Worm (Caenorhabditis elegans) whole organism, L4 larva: ENCODE data around the gene pitp-1.

Source experiments
- D1046.2 ChIP-seq: fragments of 200-800 bp; sonication (Bioruptor generic); IDR thresholded peaks from 2 replicates; pipeline ENCODE4 v1.3.6; 2022; ENCODE audit warnings: missing genetic modification characterization, missing compliant biosample characterization
- F26F4.8 ChIP-seq: fragments of 200-800 bp; sonication (Bioruptor generic); conservative IDR thresholded peaks from 2 replicates; pipeline ENCODE4 v1.3.6; 2022; ENCODE audit warnings: missing genetic modification characterization, missing compliant biosample characterization
- F44E2.7 ChIP-seq: fragments of 200-800 bp; sonication (Bioruptor generic); IDR thresholded peaks from 2 replicates; pipeline ENCODE4 v2.1.2; 2022; ENCODE audit warnings: missing genetic modification characterization, missing compliant biosample characterization
- F49E8.2 ChIP-seq: sonication (generic microtip); optimal IDR thresholded peaks from 2 replicates; lab custom pipeline; 2016; ENCODE audit warnings: missing compliant biosample characterization, mild to moderate bottlenecking, missing genetic modification characterization, borderline replicate concordance
- R02D3.7 ChIP-seq: fragments of 150-350 bp; sonication (generic microtip); optimal IDR thresholded peaks from 3 replicates; lab custom pipeline; 2014; ENCODE audit warnings: missing biosample characterization, missing genetic modification characterization
- T20F7.1 ChIP-seq: fragments of 200-800 bp; sonication (Bioruptor generic); optimal IDR thresholded peaks from 2 replicates; lab custom pipeline; 2018; ENCODE audit warnings: mild to moderate bottlenecking, missing genetic modification characterization, missing compliant biosample characterization
- T26A8.4 ChIP-seq: fragments of 200-800 bp; sonication (Bioruptor generic); IDR thresholded peaks from 2 replicates; pipeline ENCODE4 v1.3.6; 2022; ENCODE audit warnings: missing genetic modification characterization, missing compliant biosample characterization
- Y5F2A.4 ChIP-seq: fragments of 200-800 bp; sonication (Bioruptor generic); optimal IDR thresholded peaks from 2 replicates; lab custom pipeline; 2018; ENCODE audit warnings: mild to moderate bottlenecking, missing genetic modification characterization, missing compliant biosample characterization
- ZK337.2 ChIP-seq: fragments of 200-800 bp; sonication (Bioruptor generic); IDR thresholded peaks from 2 replicates; pipeline ENCODE4 v1.3.6; 2022; ENCODE audit warnings: missing genetic modification reagents, missing genetic modification characterization, missing compliant biosample characterization
- ZK546.5 ChIP-seq, 2 experiments: sonication (generic microtip); optimal IDR thresholded peaks; 2 replicates each; lab custom pipeline; 2017; ENCODE audit warnings: missing biosample characterization in 2 of 2, missing genetic modification characterization in 2 of 2
- aha-1 ChIP-seq: fragments of 150-350 bp; peaks from one replicate; lab custom pipeline; 2014; ENCODE audit warnings: missing biosample characterization, missing genetic modification characterization
- attf-4 ChIP-seq: sonication (generic microtip); optimal IDR thresholded peaks from 3 replicates; lab custom pipeline; 2017; ENCODE audit warnings: missing biosample characterization, missing genetic modification characterization
- ceh-20 ChIP-seq: fragments of 200-800 bp; sonication (Bioruptor generic); IDR thresholded peaks from 2 replicates; pipeline ENCODE4 v1.3.6; 2022; ENCODE audit warnings: missing genetic modification reagents, missing genetic modification characterization, missing compliant biosample characterization
- ceh-28 ChIP-seq: fragments of 150-350 bp; optimal IDR thresholded peaks from 2 replicates; lab custom pipeline; 2014; ENCODE audit warnings: missing biosample characterization, missing genetic modification reagents, missing genetic modification characterization
- ceh-32 ChIP-seq: sonication (generic microtip); optimal IDR thresholded peaks from 2 replicates; lab custom pipeline; 2016; ENCODE audit warnings: mild to moderate bottlenecking, missing genetic modification characterization, missing compliant biosample characterization; ENCODE audit not compliant: poor library complexity
- ceh-44 ChIP-seq: fragments of 200-800 bp; sonication (Bioruptor generic); IDR thresholded peaks from 2 replicates; pipeline ENCODE4 v1.3.6; 2022; ENCODE audit warnings: missing genetic modification reagents, missing genetic modification characterization, missing compliant biosample characterization
- ceh-62 ChIP-seq: sonication (generic microtip); optimal IDR thresholded peaks from 2 replicates; lab custom pipeline; 2017; ENCODE audit warnings: missing biosample characterization, missing genetic modification characterization
- cey-2 ChIP-seq: sonication (generic microtip); optimal IDR thresholded peaks from 3 replicates; lab custom pipeline; 2017; ENCODE audit warnings: missing genetic modification characterization, mild to moderate bottlenecking, missing compliant biosample characterization, antibody characterized with exemption, borderline replicate concordance; ENCODE audit not compliant: insufficient read depth
- daf-12 ChIP-seq: fragments of 150-350 bp; optimal IDR thresholded peaks from 2 replicates; lab custom pipeline; 2014; ENCODE audit warnings: missing biosample characterization, missing genetic modification reagents, missing genetic modification characterization
- daf-16 ChIP-seq, 3 experiments: sonication (generic microtip); optimal IDR thresholded peaks; 2 replicates each; lab custom pipeline; 2016 to 2017; ENCODE audit warnings: missing genetic modification characterization in 3 of 3, missing genetic modification reagents in 3 of 3, mild to moderate bottlenecking in 2 of 3, missing compliant biosample characterization in 2 of 3, missing biosample characterization in 1 of 3, moderate library complexity in 1 of 3
- daf-8 ChIP-seq: fragments of 200-800 bp; sonication (Bioruptor generic); IDR thresholded peaks from 2 replicates; pipeline ENCODE4 v1.3.6; 2022; ENCODE audit warnings: missing genetic modification characterization, missing compliant biosample characterization
- dmd-6 ChIP-seq: fragments of 200-800 bp; sonication (Bioruptor generic); IDR thresholded peaks from 2 replicates; pipeline ENCODE4 v1.3.6; 2022; ENCODE audit warnings: missing genetic modification reagents, missing genetic modification characterization, missing compliant biosample characterization
- dve-1 ChIP-seq: sonication (generic microtip); optimal IDR thresholded peaks from 2 replicates; lab custom pipeline; 2017; ENCODE audit warnings: antibody characterized with exemption, mild to moderate bottlenecking, missing genetic modification characterization, missing compliant biosample characterization; ENCODE audit not compliant: insufficient read depth
- egl-27 ChIP-seq: sonication (generic microtip); optimal IDR thresholded peaks from 3 replicates; lab custom pipeline; 2017; ENCODE audit warnings: missing biosample characterization, missing genetic modification reagents, missing genetic modification characterization
- gei-8 ChIP-seq: fragments of 200-800 bp; sonication (Bioruptor generic); optimal IDR thresholded peaks from 2 replicates; lab custom pipeline; 2018; ENCODE audit warnings: mild to moderate bottlenecking, missing genetic modification characterization, missing compliant biosample characterization
- hif-1 ChIP-seq, 2 experiments: sonication (generic microtip); optimal IDR thresholded peaks; 2 replicates each; lab custom pipeline; 2016 to 2017; ENCODE audit warnings: missing compliant biosample characterization in 2 of 2, missing genetic modification characterization in 2 of 2, missing genetic modification reagents in 2 of 2, missing genotype in 2 of 2, mild to moderate bottlenecking in 1 of 2
- hlh-11 ChIP-seq: fragments of 200-800 bp; sonication (Bioruptor generic); optimal IDR thresholded peaks from 2 replicates; lab custom pipeline; 2018; ENCODE audit warnings: mild to moderate bottlenecking, missing genetic modification characterization, missing compliant biosample characterization
- jun-1 ChIP-seq: fragments of 150-350 bp; optimal IDR thresholded peaks from 2 replicates; lab custom pipeline; 2014; ENCODE audit warnings: missing biosample characterization, missing genetic modification reagents, missing genetic modification characterization
- lin-15B ChIP-seq: fragments of 150-350 bp; sonication (generic microtip); optimal IDR thresholded peaks from 3 replicates; lab custom pipeline; 2014; ENCODE audit warnings: missing biosample characterization, missing genetic modification characterization
- lir-3 ChIP-seq: sonication (generic microtip); optimal IDR thresholded peaks from 2 replicates; lab custom pipeline; 2016; ENCODE audit warnings: mild to moderate bottlenecking, missing genetic modification characterization, missing compliant biosample characterization
- lsy-2 ChIP-seq, 2 experiments: fragments of 150-350 bp in 1 of 2; sonication (generic microtip) in 1 of 2; optimal IDR thresholded peaks; 2 replicates each; lab custom pipeline; 2014 to 2017; ENCODE audit warnings: missing biosample characterization in 2 of 2, missing genetic modification characterization in 2 of 2
- madf-9 ChIP-seq: fragments of 200-800 bp; sonication (Bioruptor generic); conservative IDR thresholded peaks from 2 replicates; pipeline ENCODE4 v1.3.6; 2022; ENCODE audit warnings: missing genetic modification reagents, missing genetic modification characterization, missing compliant biosample characterization
- mdt-29 ChIP-seq: fragments of 200-800 bp; sonication (Bioruptor generic); IDR thresholded peaks from 2 replicates; pipeline ENCODE4 v1.3.6; 2022; ENCODE audit warnings: missing genetic modification reagents, missing genetic modification characterization, missing compliant biosample characterization
- mxl-2 ChIP-seq: fragments of 200-800 bp; sonication (Bioruptor generic); conservative IDR thresholded peaks from 2 replicates; pipeline ENCODE4 v1.3.6; 2022; ENCODE audit warnings: missing genetic modification reagents, missing genetic modification characterization, missing compliant biosample characterization
- mxl-3 ChIP-seq: fragments of 200-800 bp; sonication (Bioruptor generic); optimal IDR thresholded peaks from 2 replicates; lab custom pipeline; 2018; ENCODE audit warnings: mild to moderate bottlenecking, missing genetic modification characterization, missing compliant biosample characterization
- nhr-237 ChIP-seq: sonication (generic microtip); optimal IDR thresholded peaks from 2 replicates; lab custom pipeline; 2017; ENCODE audit warnings: missing biosample characterization, missing genetic modification characterization
- nhr-28 ChIP-seq: fragments of 150-350 bp; optimal IDR thresholded peaks from 2 replicates; lab custom pipeline; 2014; ENCODE audit warnings: missing biosample characterization, missing genetic modification characterization
- nhr-42 ChIP-seq: fragments of 200-800 bp; sonication (Bioruptor generic); IDR thresholded peaks from 2 replicates; pipeline ENCODE4 v1.3.6; 2022; ENCODE audit warnings: missing genetic modification characterization, missing compliant biosample characterization
- nhr-6 ChIP-seq: fragments of 150-350 bp; optimal IDR thresholded peaks from 2 replicates; lab custom pipeline; 2014; ENCODE audit warnings: missing biosample characterization, missing genetic modification characterization
- pha-4 ChIP-seq, 2 experiments: fragments of 150-350 bp in 1 of 2; fragments of 200-800 bp in 1 of 2; sonication (Bioruptor generic) in 1 of 2; IDR thresholded peaks in 1 of 2; optimal IDR thresholded peaks in 1 of 2; 2 replicates each; pipeline versions ENCODE4 v1.3.6 to Lab custom; 2014 to 2022; ENCODE audit warnings: missing genetic modification characterization in 2 of 2, missing genetic modification reagents in 2 of 2, missing biosample characterization in 1 of 2, missing compliant biosample characterization in 1 of 2
- php-3 ChIP-seq: fragments of 200-800 bp; sonication (Bioruptor generic); IDR thresholded peaks from 2 replicates; pipeline ENCODE4 v1.3.6; 2022; ENCODE audit warnings: missing genetic modification reagents, missing genetic modification characterization, missing compliant biosample characterization
- pqm-1 ChIP-seq: sonication (generic microtip); optimal IDR thresholded peaks from 2 replicates; lab custom pipeline; 2017; ENCODE audit warnings: missing biosample characterization, missing genetic modification characterization
- set-16 ChIP-seq: fragments of 200-800 bp; sonication (Bioruptor generic); IDR thresholded peaks from 2 replicates; pipeline ENCODE4 v1.3.6; 2022; ENCODE audit warnings: missing genetic modification reagents, missing genetic modification characterization, missing compliant biosample characterization
- tra-1 ChIP-seq: fragments of 200-800 bp; sonication (Bioruptor generic); IDR thresholded peaks from 2 replicates; pipeline ENCODE4 v1.3.6; 2022; ENCODE audit warnings: missing genetic modification reagents, missing genetic modification characterization, missing compliant biosample characterization
- unc-130 ChIP-seq: sonication (generic microtip); optimal IDR thresholded peaks from 2 replicates; lab custom pipeline; 2016; ENCODE audit warnings: missing genetic modification reagents, missing genetic modification characterization, missing compliant biosample characterization
- zfp-3 ChIP-seq: fragments of 200-800 bp; sonication (Bioruptor generic); conservative IDR thresholded peaks from 2 replicates; pipeline ENCODE4 v1.3.6; 2022; ENCODE audit warnings: missing genetic modification reagents, missing genetic modification characterization, missing compliant biosample characterization
- ztf-11 ChIP-seq: fragments of 150-350 bp; optimal IDR thresholded peaks from 2 replicates; lab custom pipeline; 2014; ENCODE audit warnings: missing biosample characterization, missing genetic modification characterization

The pitp-1 gene

ce11 chrIII:3475014-3475413, 54.6 kb downstream of the pitp-1 start:
- peak; percentile 58 for TF ChIP-seq pqm-1 (tag; lab: Kevin White, UChicago)
- TF ChIP-seq R02D3.7 (tag; lab: Kevin White, UChicago), result no peak
- peak; percentile 64 for TF ChIP-seq dve-1 (tag; lab: Kevin White, UChicago)
- TF ChIP-seq hlh-11 (tag; lab: Kevin White, UChicago), result peak; percentile 2
- 0 out of 2 replicates have a peak, but pooled peaks have one; percentile 7 for TF ChIP-seq tra-1 (GFP tag; lab: Robert Waterston, UW)
- TF ChIP-seq dmd-6 (GFP tag; lab: Robert Waterston, UW), result peak; percentile 52; the same call in 1 of the 2 replicates
- TF ChIP-seq mxl-2, result no peak
- TF ChIP-seq nhr-28, result peak; percentile 60
- TF ChIP-seq php-3 (GFP tag; lab: Robert Waterston, UW), result peak; percentile 60; the same call in 1 of the 2 replicates
- no peak for TF ChIP-seq daf-16 (GFP tag; optimal IDR thresholded peaks at IDR 0.05; lab: Kevin White, UChicago)
- peak; percentile 19 for TF ChIP-seq daf-16 (tag; optimal IDR thresholded peaks at IDR 0.05; lab: Kevin White, UChicago)

ce11 chrIII:3471403-3472053, 58.1 kb downstream of the pitp-1 start, which contains the start of gene rsu-1:
TSS of gene rsu-1 (plus strand) at chrIII:3472003.
- TF ChIP-seq hif-1 (tag; optimal IDR thresholded peaks at IDR 0.05; lab: Kevin White, UChicago) (peak in 1 of 2 experiments; percentile 3), nhr-42 (GFP tag; lab: Robert Waterston, UW) (no peak), T26A8.4 (GFP tag; lab: Robert Waterston, UW) (peak; percentile 47), F26F4.8 (GFP tag; lab: Robert Waterston, UW) (no peak), jun-1 (no peak), pha-4 (GFP tag; IDR thresholded peaks at IDR 0.05; lab: Robert Waterston, UW) (no peak), pha-4 (tag; optimal IDR thresholded peaks at IDR 0.05; lab: Kevin White, UChicago) (peak; percentile 41), set-16 (GFP tag; lab: Robert Waterston, UW) (no peak), F49E8.2 (tag; lab: Kevin White, UChicago) (no peak), zfp-3 (GFP tag; lab: Robert Waterston, UW) (no peak), mdt-29 (GFP tag; lab: Robert Waterston, UW) (no peak), tra-1 (GFP tag; lab: Robert Waterston, UW) (0 out of 2 replicates have a peak, but pooled peaks have one; percentile 25), nhr-6 (tag; lab: Kevin White, UChicago) (peak; percentile 43), ZK337.2 (no peak), gei-8 (GFP tag; lab: Kevin White, UChicago) (no peak), F44E2.7 (GFP tag; lab: Robert Waterston, UW) (no peak), egl-27 (tag; lab: Kevin White, UChicago) (no peak), T20F7.1 (GFP tag; lab: Kevin White, UChicago) (no peak), madf-9 (GFP tag; lab: Robert Waterston, UW) (no peak), ceh-62 (no peak), ztf-11 (tag; lab: Kevin White, UChicago) (no peak), mxl-3 (peak; percentile 16), daf-8 (GFP tag; lab: Robert Waterston, UW) (no peak), ZK546.5 (tag; optimal IDR thresholded peaks at IDR 0.05; lab: Kevin White, UChicago) (no peak), ceh-32 (tag; lab: Kevin White, UChicago) (no peak), lsy-2 (tag; optimal IDR thresholded peaks at IDR 0.05; lab: Kevin White, UChicago) (peak in 1 of 2 experiments; percentile 70), attf-4 (no peak), ceh-44 (GFP tag; lab: Robert Waterston, UW) (no peak), ceh-20 (no peak), lir-3 (tag; lab: Kevin White, UChicago) (no peak), ceh-28 (no peak), unc-130 (GFP tag; lab: Kevin White, UChicago) (no peak), lin-15B (tag; lab: Kevin White, UChicago) (no peak), aha-1 (tag; lab: Kevin White, UChicago) (peak; percentile 72), Y5F2A.4 (GFP tag; lab: Kevin White, UChicago) (no peak), nhr-237 (tag; lab: Kevin White, UChicago) (no peak), pqm-1 (tag; lab: Kevin White, UChicago) (no peak), daf-12 (tag; lab: Kevin White, UChicago) (no peak), D1046.2 (GFP tag; lab: Robert Waterston, UW) (no peak), cey-2 (tag; lab: Kevin White, UChicago) (no peak)
